Worm (Caenorhabditis elegans) whole organism, late embryonic: Measurements from ENCODE around the gene C08E8.2.

Experiments used
- C08G9.2 ChIP-seq: sonication (generic microtip); optimal IDR thresholded peaks from 2 replicates; lab custom pipeline; 2016; ENCODE audit warnings: mild to moderate bottlenecking, missing genetic modification characterization, moderate library complexity, missing compliant biosample characterization
- C38D4.7 ChIP-seq: fragments of 200-800 bp; sonication (Bioruptor generic); optimal IDR thresholded peaks from 2 replicates; lab custom pipeline; 2018; ENCODE audit warnings: mild to moderate bottlenecking, missing genetic modification characterization, moderate library complexity, missing compliant biosample characterization
- F13H6.1 ChIP-seq: sonication (generic microtip); optimal IDR thresholded peaks from 2 replicates; lab custom pipeline; 2016; ENCODE audit warnings: missing genetic modification characterization, missing compliant biosample characterization
- Y22D7AL.16 ChIP-seq: sonication (generic microtip); optimal IDR thresholded peaks from 2 replicates; lab custom pipeline; 2016; ENCODE audit warnings: missing genetic modification characterization, missing compliant biosample characterization
- ceh-14 ChIP-seq: sonication (generic microtip); optimal IDR thresholded peaks from 2 replicates; lab custom pipeline; 2016; ENCODE audit warnings: missing genotype, missing genetic modification characterization, missing compliant biosample characterization
- ceh-19 ChIP-seq: fragments of 200-800 bp; sonication (Bioruptor generic); optimal IDR thresholded peaks from 2 replicates; lab custom pipeline; 2018; ENCODE audit warnings: mild to moderate bottlenecking, missing genetic modification characterization, missing compliant biosample characterization
- ceh-2 ChIP-seq: sonication (generic microtip); optimal IDR thresholded peaks from 2 replicates; lab custom pipeline; 2016; ENCODE audit warnings: missing genotype, missing genetic modification characterization, missing compliant biosample characterization
- ceh-45 ChIP-seq: fragments of 200-800 bp; sonication (Bioruptor generic); IDR thresholded peaks from 2 replicates; pipeline ENCODE4 v1.3.6; 2022; ENCODE audit warnings: missing genetic modification reagents, missing genetic modification characterization, missing compliant biosample characterization
- ceh-48 ChIP-seq: sonication (generic microtip); optimal IDR thresholded peaks from 2 replicates; lab custom pipeline; 2016; ENCODE audit warnings: missing genetic modification characterization, inconsistent platforms, missing compliant biosample characterization
- dmd-4 ChIP-seq: sonication (generic microtip); optimal IDR thresholded peaks from 2 replicates; lab custom pipeline; 2016; ENCODE audit warnings: borderline replicate concordance, missing genetic modification characterization, missing compliant biosample characterization
- ets-4 ChIP-seq: sonication (generic microtip); optimal IDR thresholded peaks from 2 replicates; lab custom pipeline; 2016; ENCODE audit warnings: missing genetic modification characterization, missing compliant biosample characterization
- eyg-1 ChIP-seq: sonication (generic microtip); optimal IDR thresholded peaks from 2 replicates; lab custom pipeline; 2016; ENCODE audit warnings: missing genotype, missing genetic modification characterization, missing compliant biosample characterization
- fkh-10 ChIP-seq: fragments of 150-350 bp; optimal IDR thresholded peaks from 2 replicates; lab custom pipeline; 2014; ENCODE audit warnings: missing biosample characterization, missing genetic modification reagents, missing genetic modification characterization
- gmeb-2 ChIP-seq: sonication (generic microtip); optimal IDR thresholded peaks from 2 replicates; lab custom pipeline; 2016; ENCODE audit warnings: missing genetic modification characterization, inconsistent platforms, missing compliant biosample characterization
- hlh-13 ChIP-seq: fragments of 200-800 bp; sonication (Bioruptor generic); optimal IDR thresholded peaks from 2 replicates; lab custom pipeline; 2018; ENCODE audit warnings: mild to moderate bottlenecking, missing genetic modification characterization, missing compliant biosample characterization
- hlh-15 ChIP-seq: sonication (generic microtip); optimal IDR thresholded peaks from 2 replicates; lab custom pipeline; 2016; ENCODE audit warnings: missing genetic modification characterization, missing compliant biosample characterization
- hlh-6 ChIP-seq: sonication (generic microtip); optimal IDR thresholded peaks from 2 replicates; lab custom pipeline; 2016; ENCODE audit warnings: missing genotype, missing genetic modification characterization, missing compliant biosample characterization
- lim-6 ChIP-seq: sonication (generic microtip); optimal IDR thresholded peaks from 2 replicates; lab custom pipeline; 2016; ENCODE audit warnings: missing genetic modification characterization, missing compliant biosample characterization
- lin-11 ChIP-seq: fragments of 200-800 bp; sonication (Bioruptor generic); optimal IDR thresholded peaks from 2 replicates; lab custom pipeline; 2018; ENCODE audit warnings: mild to moderate bottlenecking, missing genetic modification characterization, missing compliant biosample characterization
- madf-2 ChIP-seq: sonication (generic microtip); optimal IDR thresholded peaks from 2 replicates; lab custom pipeline; 2017; ENCODE audit warnings: missing genetic modification characterization, missing compliant biosample characterization
- nfya-1 ChIP-seq: sonication (generic microtip); optimal IDR thresholded peaks from 2 replicates; lab custom pipeline; 2017; ENCODE audit warnings: missing genetic modification characterization, mild to moderate bottlenecking, missing compliant biosample characterization, antibody characterized with exemption, moderate library complexity
- nhr-232 ChIP-seq: sonication (generic microtip); optimal IDR thresholded peaks from 2 replicates; lab custom pipeline; 2016; ENCODE audit warnings: missing genetic modification characterization, missing compliant biosample characterization
- npax-4 ChIP-seq: sonication (generic microtip); optimal IDR thresholded peaks from 2 replicates; lab custom pipeline; 2016; ENCODE audit warnings: missing genetic modification characterization, missing compliant biosample characterization
- pat-9 ChIP-seq: fragments of 200-800 bp; sonication (Bioruptor generic); optimal IDR thresholded peaks from 2 replicates; lab custom pipeline; 2018; ENCODE audit warnings: mild to moderate bottlenecking, missing genetic modification characterization, moderate library complexity, missing compliant biosample characterization
- pax-1 ChIP-seq: fragments of 150-350 bp; optimal IDR thresholded peaks from 2 replicates; lab custom pipeline; 2014; ENCODE audit warnings: missing biosample characterization, missing genetic modification characterization
- pha-2 ChIP-seq: sonication (generic microtip); optimal IDR thresholded peaks from 2 replicates; lab custom pipeline; 2017; ENCODE audit warnings: mild to moderate bottlenecking, missing genetic modification characterization, missing compliant biosample characterization
- pros-1 ChIP-seq: fragments of 150-350 bp; optimal IDR thresholded peaks from 2 replicates; lab custom pipeline; 2014; ENCODE audit warnings: missing biosample characterization, missing genetic modification reagents, missing genetic modification characterization
- ref-2 ChIP-seq: sonication (generic microtip); optimal IDR thresholded peaks from 2 replicates; lab custom pipeline; 2016; ENCODE audit warnings: missing genetic modification characterization, missing compliant biosample characterization
- rnt-1 ChIP-seq: sonication (generic microtip); optimal IDR thresholded peaks from 2 replicates; lab custom pipeline; 2016; ENCODE audit warnings: missing genetic modification characterization, missing compliant biosample characterization
- sdc-2 ChIP-seq: sonication (generic microtip); optimal IDR thresholded peaks from 2 replicates; lab custom pipeline; 2016; ENCODE audit warnings: missing genotype, missing genetic modification characterization, missing compliant biosample characterization
- sox-2 ChIP-seq: fragments of 200-800 bp; sonication (Bioruptor generic); IDR thresholded peaks from 2 replicates; pipeline ENCODE4 v1.3.6; 2022; ENCODE audit warnings: missing genetic modification reagents, missing genetic modification characterization, missing compliant biosample characterization
- syd-9 ChIP-seq: sonication (generic microtip); optimal IDR thresholded peaks from 2 replicates; lab custom pipeline; 2016; ENCODE audit warnings: mild to moderate bottlenecking, missing genetic modification characterization, moderate library complexity, missing compliant biosample characterization
- unc-3 ChIP-seq, 2 experiments: fragments of 200-800 bp in 1 of 2; sonication (Bioruptor generic) in 1 of 2; sonication (generic microtip) in 1 of 2; conservative IDR thresholded peaks in 1 of 2; optimal IDR thresholded peaks in 1 of 2; 2 replicates each; pipeline versions ENCODE4 v1.3.6 to Lab custom; 2016 to 2022; ENCODE audit warnings: missing compliant biosample characterization in 2 of 2, missing genetic modification characterization in 2 of 2, missing genetic modification reagents in 1 of 2
- unc-42 ChIP-seq: sonication (generic microtip); optimal IDR thresholded peaks from 2 replicates; lab custom pipeline; 2016; ENCODE audit warnings: missing genotype, missing genetic modification characterization, missing compliant biosample characterization
- unc-86 ChIP-seq: sonication (generic microtip); optimal IDR thresholded peaks from 2 replicates; lab custom pipeline; 2016; ENCODE audit warnings: missing genetic modification characterization, missing compliant biosample characterization
- zip-5 ChIP-seq: sonication (generic microtip); optimal IDR thresholded peaks from 2 replicates; lab custom pipeline; 2016; ENCODE audit warnings: missing genetic modification characterization, missing compliant biosample characterization
- ztf-16 ChIP-seq: sonication (generic microtip); optimal IDR thresholded peaks from 2 replicates; lab custom pipeline; 2017; ENCODE audit warnings: missing genetic modification characterization, missing compliant biosample characterization

Gene C08E8.2

DNA sequence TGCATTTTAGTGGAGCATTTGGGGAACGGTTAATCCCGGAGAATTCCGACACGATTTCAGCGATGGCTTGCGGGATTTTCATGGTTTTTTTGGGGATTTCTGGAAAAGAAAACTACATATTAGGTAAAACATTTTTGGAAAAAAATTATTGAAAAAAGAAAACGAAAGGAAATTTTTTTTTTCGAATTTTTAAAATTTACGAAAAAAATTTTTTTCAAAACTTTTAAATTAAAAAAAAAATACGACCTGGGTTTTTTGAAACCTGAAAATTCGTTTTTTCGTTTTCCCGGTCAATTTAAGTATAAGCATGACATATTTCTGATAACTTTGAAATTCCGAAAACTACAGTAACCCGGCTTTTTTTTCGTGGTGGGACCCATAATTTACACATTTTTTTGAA, 15.8 kb downstream of the C08E8.2 start, which contains the start of gene C08E8.10:
TSS of gene C08E8.10 (minus strand) at position 101 of the 400 bp plus-strand sequence.
- TF ChIP-seq hlh-15 (tag; lab: Kevin White, UChicago) (no peak), ceh-19 (no peak), rnt-1 (tag; lab: Kevin White, UChicago) (no peak), gmeb-2 (no peak), nfya-1 (tag; lab: Kevin White, UChicago) (no peak), zip-5 (tag; lab: Kevin White, UChicago) (no peak), nhr-232 (tag; lab: Kevin White, UChicago) (no peak), unc-42 (tag; lab: Kevin White, UChicago) (no peak), lin-11 (tag; lab: Kevin White, UChicago) (no peak), ceh-14 (no peak), Y22D7AL.16 (tag; lab: Kevin White, UChicago) (no peak), pha-2 (tag; lab: Kevin White, UChicago) (no peak)

DNA sequence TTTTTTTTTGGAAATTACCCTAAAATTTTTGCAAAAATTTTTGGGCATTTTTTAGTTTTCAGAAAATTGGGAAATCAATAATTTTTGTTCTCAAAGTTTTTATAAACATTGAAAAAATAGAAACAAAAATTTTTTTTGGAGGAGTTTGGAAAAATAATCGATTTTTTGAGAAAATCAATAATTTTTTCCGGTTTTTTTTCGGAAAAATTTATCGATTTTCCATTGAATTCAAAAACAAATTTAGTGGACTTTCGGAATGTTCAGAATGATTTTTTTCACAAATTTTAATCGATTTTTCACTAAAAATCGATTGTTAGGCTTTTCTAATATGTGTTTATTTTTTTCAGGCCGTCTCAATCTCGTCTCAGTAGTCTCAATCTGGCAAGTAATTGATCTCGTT, 18.0 kb downstream of the C08E8.2 start:
- no peak for TF ChIP-seq fkh-10 (GFP tag; lab: Kevin White, UChicago)
- no peak for TF ChIP-seq ets-4 (tag; lab: Kevin White, UChicago)
- no peak for TF ChIP-seq eyg-1
- no peak for TF ChIP-seq pros-1 (tag; lab: Kevin White, UChicago)

DNA sequence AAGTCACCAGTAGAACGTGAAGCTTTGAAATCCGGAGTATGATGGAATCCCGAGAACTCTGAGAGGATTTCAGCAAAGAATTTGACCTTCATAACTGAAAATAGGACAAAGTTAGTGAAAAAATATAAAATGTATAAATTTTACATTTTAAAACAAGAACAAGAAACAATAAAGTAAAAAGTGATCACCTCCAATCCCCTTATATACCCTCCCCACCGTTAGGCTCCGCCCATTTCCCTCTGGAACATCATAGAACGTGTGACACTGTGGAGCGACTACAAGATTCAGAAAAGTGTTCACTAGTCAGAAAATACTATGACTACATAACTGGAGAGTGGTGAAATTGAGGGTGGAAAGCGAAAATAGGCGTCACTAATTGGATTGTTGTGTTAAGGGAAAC, 24.6 kb downstream of the C08E8.2 start, which contains the start of gene B0462.4:
TSS of gene B0462.4 (minus strand) at position 101 of the 400 bp plus-strand sequence.
- no peak for TF ChIP-seq hlh-15 (tag; lab: Kevin White, UChicago)

DNA sequence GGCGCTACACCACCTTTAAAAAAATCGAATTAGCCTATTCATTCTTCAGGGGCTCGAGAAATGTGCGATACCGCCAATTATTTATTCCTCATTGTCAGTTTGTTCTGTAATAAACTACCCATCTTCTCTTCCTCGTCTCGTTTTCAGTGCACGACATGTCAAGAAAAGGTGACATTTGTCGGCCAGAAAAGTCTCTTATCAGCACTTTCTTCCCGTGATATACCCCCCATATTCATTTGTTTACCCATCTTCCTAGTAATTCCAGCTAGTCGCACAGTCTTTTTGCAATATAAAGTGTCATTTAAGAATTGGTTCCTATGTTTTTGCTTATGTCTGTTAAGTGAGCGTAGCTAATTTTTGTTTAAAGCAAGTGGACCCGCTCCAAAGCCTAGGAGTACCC, 31.1 kb downstream of the C08E8.2 start:
- TF ChIP-seq unc-3 (GFP tag; conservative IDR thresholded peaks at IDR 0.05; lab: Robert Waterston, UW) (no peak), unc-3 (tag; optimal IDR thresholded peaks at IDR 0.05; lab: Kevin White, UChicago) (no peak), hlh-6 (tag; lab: Kevin White, UChicago) (no peak), F13H6.1 (no peak), sox-2 (GFP tag; lab: Robert Waterston, UW) (no peak), unc-86 (tag; lab: Kevin White, UChicago) (no peak), sdc-2 (tag; lab: Kevin White, UChicago) (no peak), pax-1 (tag; lab: Kevin White, UChicago) (no peak), ref-2 (tag; lab: Kevin White, UChicago) (no peak), C08G9.2 (no peak), ztf-16 (tag; lab: Kevin White, UChicago) (no peak), C38D4.7 (GFP tag; lab: Kevin White, UChicago) (no peak), hlh-13 (GFP tag; lab: Kevin White, UChicago) (no peak), nfya-1 (tag; lab: Kevin White, UChicago) (no peak), npax-4 (tag; lab: Kevin White, UChicago) (no peak)

DNA sequence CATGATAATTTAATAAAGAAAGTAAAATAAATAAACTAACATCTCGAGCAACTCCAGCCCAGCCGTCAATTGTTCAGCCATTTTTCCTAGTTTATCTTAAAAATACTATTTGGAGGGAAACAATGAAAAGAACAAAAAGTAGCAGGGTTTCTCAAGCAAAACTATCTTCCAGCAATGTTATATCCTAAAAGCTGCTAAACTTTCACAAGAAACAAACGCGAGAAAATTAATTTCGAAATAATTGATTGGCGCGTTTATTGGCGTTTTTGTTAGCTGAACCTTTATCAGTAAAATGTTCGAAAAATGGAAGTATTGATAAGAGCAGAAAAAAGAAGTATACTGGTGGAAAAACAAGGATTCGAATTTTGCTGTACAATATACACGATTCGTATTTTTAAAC, 32.4 kb downstream of the C08E8.2 start, which contains the start of gene B0462.5:
TSS of gene B0462.5 (minus strand) at position 101 of the 400 bp plus-strand sequence.
- TF ChIP-seq ceh-45 (GFP tag; lab: Robert Waterston, UW) = no peak
- no peak for TF ChIP-seq hlh-13 (GFP tag; lab: Kevin White, UChicago)
- no peak for TF ChIP-seq Y22D7AL.16 (tag; lab: Kevin White, UChicago)
- TF ChIP-seq unc-42 (tag; lab: Kevin White, UChicago) = no peak
- no peak for TF ChIP-seq ceh-2 (tag; lab: Kevin White, UChicago)
- TF ChIP-seq unc-86 (tag; lab: Kevin White, UChicago) = no peak
- TF ChIP-seq ceh-14 = no peak
- no peak for TF ChIP-seq lim-6 (tag; lab: Kevin White, UChicago)
- TF ChIP-seq zip-5 (tag; lab: Kevin White, UChicago) = no peak
- no peak for TF ChIP-seq dmd-4 (tag; lab: Kevin White, UChicago)
- no peak for TF ChIP-seq ztf-16 (tag; lab: Kevin White, UChicago)
- no peak for TF ChIP-seq ceh-48 (tag; lab: Kevin White, UChicago)
- TF ChIP-seq npax-4 (tag; lab: Kevin White, UChicago) = no peak
- TF ChIP-seq pat-9 (tag; lab: Kevin White, UChicago) = no peak
- TF ChIP-seq madf-2 = no peak
- no peak for TF ChIP-seq syd-9 (tag; lab: Kevin White, UChicago)
- no peak for TF ChIP-seq pha-2 (tag; lab: Kevin White, UChicago)
- no peak for TF ChIP-seq hlh-15 (tag; lab: Kevin White, UChicago)
